Worm (Caenorhabditis elegans): ENCODE data around the gene F55C10.4.

- TF ChIP-seq lin-15B (tag; optimal IDR thresholded peaks at IDR 0.05): no peak
- TF ChIP-seq lin-39 (tag; optimal IDR thresholded peaks at IDR 0.05): no peak
- TF ChIP-seq hlh-4 (tag; optimal IDR thresholded peaks at IDR 0.05): no peak
- TF ChIP-seq ceh-82 (tag; optimal IDR thresholded peaks at IDR 0.05): no peak
- TF ChIP-seq ceh-8 (GFP tag; optimal IDR thresholded peaks at IDR 0.05): no peak
- no peak for TF ChIP-seq nhr-20 (tag; optimal IDR thresholded peaks at IDR 0.05)
- no peak for TF ChIP-seq ama-1 (optimal IDR thresholded peaks at IDR 0.05)
These were observed 32.3 kb upstream of the F55C10.4 start for ce11 chrV:11354264-11354663.
